Worm (Caenorhabditis elegans): ENCODE results near the gene F07A11.5.
A peak's percentile ranks its signal among the peaks of the same experiment; 100 is the strongest.

DNA sequence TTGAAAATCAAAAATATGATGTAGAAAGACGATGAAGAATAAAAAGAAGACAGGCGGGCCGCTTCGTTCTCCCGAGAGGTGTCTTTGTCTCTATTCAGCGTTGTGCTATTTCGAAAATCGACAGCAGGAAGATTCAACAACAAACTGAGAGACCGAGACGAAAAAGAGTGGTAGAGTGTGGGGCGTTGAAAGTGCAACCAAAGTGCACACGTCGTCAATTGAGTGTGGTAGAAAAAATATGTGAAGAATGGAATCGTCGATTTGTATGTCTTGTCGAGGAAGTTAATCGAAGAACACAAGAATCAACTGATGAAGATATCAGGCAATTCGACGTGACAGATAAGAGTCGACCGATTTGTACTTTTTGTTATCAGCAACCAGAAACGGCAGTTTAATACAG is 7.1 kb downstream of the F07A11.5 start:
- TF ChIP-seq ztf-26 (tag; optimal IDR thresholded peaks at IDR 0.05) (no peak), K12H6.12 (tag; optimal IDR thresholded peaks at IDR 0.05) (no peak), tbx-9 (tag; optimal IDR thresholded peaks at IDR 0.05; ENCODE audit: borderline replicate concordance) (no peak), dpff-1 (tag; optimal IDR thresholded peaks at IDR 0.05) (no peak), T07F8.4 (tag; optimal IDR thresholded peaks at IDR 0.05) (no peak), unc-62 (GFP tag; optimal IDR thresholded peaks at IDR 0.05) (no peak), ZK185.1 (tag; optimal IDR thresholded peaks at IDR 0.05; ENCODE audit: poor library complexity, severe bottlenecking) (peak; percentile 4), rec-8 (tag; optimal IDR thresholded peaks at IDR 0.05) (no peak)

All from whole organism, young adult.